Fruit fly (Drosophila melanogaster) whole organism: ENCODE data around the gene CG31915.

Source experiments
- CG8478 ChIP-seq: fragments of >200 bp; optimal IDR thresholded peaks from 2 replicates; lab custom pipeline; 2018; ENCODE audit warnings: inconsistent platforms
- EcR ChIP-seq, 2 experiments: fragments of >200 bp; optimal IDR thresholded peaks; 2 replicates each; lab custom pipeline; 2017; ENCODE audit warnings: missing biosample characterization in 2 of 2, missing genetic modification characterization in 2 of 2, missing genetic modification reagents in 2 of 2
- pan ChIP-seq: fragments of >200 bp; optimal IDR thresholded peaks from 2 replicates; lab custom pipeline; 2017
- psq ChIP-seq: fragments of >200 bp; optimal IDR thresholded peaks from 2 replicates; lab custom pipeline; 2017
- usp ChIP-seq: fragments of >200 bp; optimal IDR thresholded peaks from 2 replicates; lab custom pipeline; 2017; ENCODE audit warnings: missing biosample characterization, missing genetic modification characterization, mixed read lengths

dm6 chr2L:5532061-5532460 is 4.1 kb downstream of the CG31915 start, which contains the start of gene Coq6:
- TF ChIP-seq usp (GFP tag; lab: Kevin White, UChicago) (no peak), pan (lab: Kevin White, UChicago) (no peak), psq (lab: Kevin White, UChicago) (no peak), EcR (GFP tag; optimal IDR thresholded peaks at IDR 0.05; lab: Kevin White, UChicago) (no peak), CG8478 (lab: Kevin White, UChicago) (no peak)
